Worm (Caenorhabditis elegans) whole organism, young adult: Measurements from ENCODE around the gene edg-1.

Source experiments
- B0035.1 ChIP-seq: sonication (generic microtip); optimal IDR thresholded peaks from 2 replicates; lab custom pipeline; 2016; ENCODE audit warnings: missing genetic modification characterization, mild to moderate bottlenecking, missing compliant biosample characterization, missing genotype, missing genetic modification reagents
- D2030.7 ChIP-seq: fragments of 200-800 bp; sonication (Bioruptor generic); IDR thresholded peaks from 2 replicates; pipeline ENCODE4 v1.3.6; 2022; ENCODE audit warnings: missing genetic modification reagents, missing genetic modification characterization, missing compliant biosample characterization
- F23B12.7 ChIP-seq: sonication (generic microtip); optimal IDR thresholded peaks from 2 replicates; lab custom pipeline; 2017; ENCODE audit warnings: missing genetic modification characterization, mild to moderate bottlenecking, missing compliant biosample characterization, antibody characterized with exemption, moderate library complexity; ENCODE audit not compliant: insufficient read depth
- F52B5.7 ChIP-seq: sonication (generic microtip); optimal IDR thresholded peaks from 2 replicates; lab custom pipeline; 2016; ENCODE audit warnings: mild to moderate bottlenecking, missing genetic modification characterization, missing compliant biosample characterization
- K11D2.4 ChIP-seq: fragments of 200-800 bp; sonication (Bioruptor generic); IDR thresholded peaks from 2 replicates; pipeline ENCODE4 v1.3.6; 2022; ENCODE audit warnings: missing genetic modification reagents, missing genetic modification characterization, missing compliant biosample characterization
- K12H6.12 ChIP-seq: fragments of 200-800 bp; sonication (Bioruptor generic); optimal IDR thresholded peaks from 2 replicates; lab custom pipeline; 2018; ENCODE audit warnings: mild to moderate bottlenecking, missing genetic modification characterization, missing compliant biosample characterization
- ZK185.1 ChIP-seq: sonication (generic microtip); optimal IDR thresholded peaks from 2 replicates; lab custom pipeline; 2016; ENCODE audit warnings: mild to moderate bottlenecking, missing genetic modification characterization, missing compliant biosample characterization; ENCODE audit not compliant: poor library complexity, severe bottlenecking
- bed-2 ChIP-seq: fragments of 200-800 bp; sonication (Bioruptor generic); IDR thresholded peaks from 2 replicates; pipeline ENCODE4 v1.3.6; 2022; ENCODE audit warnings: missing genetic modification reagents, missing genetic modification characterization, missing compliant biosample characterization
- cebp-1 ChIP-seq, 2 experiments: fragments of 200-800 bp in 1 of 2; sonication (Bioruptor generic) in 1 of 2; sonication (generic microtip) in 1 of 2; IDR thresholded peaks in 1 of 2; optimal IDR thresholded peaks in 1 of 2; 2 replicates each; pipeline versions ENCODE4 v1.3.6 to Lab custom; 2017 to 2022; ENCODE audit warnings: missing compliant biosample characterization in 2 of 2, missing genetic modification characterization in 2 of 2, mild to moderate bottlenecking in 1 of 2, missing genetic modification reagents in 1 of 2, moderate library complexity in 1 of 2
- die-1 ChIP-seq: sonication (generic microtip); optimal IDR thresholded peaks from 2 replicates; lab custom pipeline; 2016; ENCODE audit warnings: missing genotype, mild to moderate bottlenecking, missing genetic modification characterization, missing compliant biosample characterization
- dox-1 ChIP-seq: fragments of 200-800 bp; sonication (Bioruptor generic); IDR thresholded peaks from 2 replicates; pipeline ENCODE4 v1.3.6; 2022; ENCODE audit warnings: missing genetic modification reagents, missing genetic modification characterization, missing compliant biosample characterization
- dpl-1 ChIP-seq: fragments of 150-350 bp; optimal IDR thresholded peaks from 2 replicates; lab custom pipeline; 2014; ENCODE audit warnings: missing biosample characterization, missing genetic modification reagents, missing genetic modification characterization
- ekl-4 ChIP-seq: fragments of 200-800 bp; sonication (Bioruptor generic); IDR thresholded peaks from 2 replicates; pipeline ENCODE4 v1.3.6; 2022; ENCODE audit warnings: missing genetic modification reagents, missing genetic modification characterization, missing compliant biosample characterization
- ets-4 ChIP-seq: fragments of 200-800 bp; sonication (Bioruptor generic); optimal IDR thresholded peaks from 2 replicates; lab custom pipeline; 2018; ENCODE audit warnings: mild to moderate bottlenecking, missing genetic modification characterization, missing compliant biosample characterization
- hmg-1.2 ChIP-seq: fragments of 200-800 bp; sonication (Bioruptor generic); IDR thresholded peaks from 2 replicates; pipeline ENCODE4 v1.3.6; 2022; ENCODE audit warnings: missing genetic modification reagents, missing genetic modification characterization, missing compliant biosample characterization
- hrde-1 ChIP-seq: sonication (generic microtip); optimal IDR thresholded peaks from 2 replicates; lab custom pipeline; 2016; ENCODE audit warnings: missing genetic modification characterization, mild to moderate bottlenecking, missing compliant biosample characterization, moderate library complexity, missing genotype, missing genetic modification reagents, borderline replicate concordance
- lin-26 ChIP-seq: fragments of 200-800 bp; sonication (Bioruptor generic); IDR thresholded peaks from 2 replicates; pipeline ENCODE4 v1.3.6; 2022; ENCODE audit warnings: missing genetic modification reagents, missing genetic modification characterization, missing compliant biosample characterization
- lin-54 ChIP-seq: fragments of 200-800 bp; sonication (Bioruptor generic); optimal IDR thresholded peaks from 2 replicates; lab custom pipeline; 2018; ENCODE audit warnings: mild to moderate bottlenecking, missing genetic modification characterization, missing compliant biosample characterization
- lsy-27 ChIP-seq: sonication (generic microtip); optimal IDR thresholded peaks from 2 replicates; lab custom pipeline; 2017; ENCODE audit warnings: missing genetic modification characterization, mild to moderate bottlenecking, missing compliant biosample characterization, antibody characterized with exemption, missing genotype, borderline replicate concordance; ENCODE audit not compliant: insufficient read depth
- madf-3 ChIP-seq: fragments of 200-800 bp; sonication (Bioruptor generic); IDR thresholded peaks from 2 replicates; pipeline ENCODE4 v1.3.6; 2022; ENCODE audit warnings: missing genetic modification reagents, missing genetic modification characterization, missing compliant biosample characterization
- mel-28 ChIP-seq: sonication (generic microtip); optimal IDR thresholded peaks from 2 replicates; lab custom pipeline; 2016; ENCODE audit warnings: borderline replicate concordance, mild to moderate bottlenecking, missing genetic modification characterization, missing compliant biosample characterization
- nhr-179 ChIP-seq: sonication (generic microtip); optimal IDR thresholded peaks from 2 replicates; lab custom pipeline; 2016; ENCODE audit warnings: mild to moderate bottlenecking, missing genetic modification characterization, missing compliant biosample characterization
- nhr-80 ChIP-seq: sonication (generic microtip); optimal IDR thresholded peaks from 2 replicates; lab custom pipeline; 2016; ENCODE audit warnings: missing genetic modification characterization, missing compliant biosample characterization
- rcor-1 ChIP-seq: fragments of 200-800 bp; sonication (Bioruptor generic); IDR thresholded peaks from 2 replicates; pipeline ENCODE4 v1.3.6; 2022; ENCODE audit warnings: missing genetic modification reagents, missing genetic modification characterization, missing compliant biosample characterization
- rpc-1 ChIP-seq, 2 experiments: fragments of 150-350 bp in 1 of 2; sonication (generic microtip) in 1 of 2; optimal IDR thresholded peaks; 2 replicates each; lab custom pipeline; 2014 to 2018; ENCODE audit warnings: missing biosample characterization in 1 of 2, missing genetic modification characterization in 1 of 2, missing genetic modification reagents in 1 of 2, missing genotype in 1 of 2
- sea-2 ChIP-seq: fragments of 200-800 bp; sonication (Bioruptor generic); IDR thresholded peaks from 2 replicates; pipeline ENCODE4 v1.3.6; 2022; ENCODE audit warnings: missing genetic modification characterization, missing compliant biosample characterization
- snpc-3.4 ChIP-seq: sonication (generic microtip); optimal IDR thresholded peaks from 2 replicates; lab custom pipeline; 2017; ENCODE audit warnings: missing genetic modification characterization, mild to moderate bottlenecking, missing compliant biosample characterization, antibody characterized with exemption, moderate library complexity, missing genotype, missing genetic modification reagents
- tbp1 ChIP-seq: fragments of 200-800 bp; sonication (Bioruptor generic); optimal IDR thresholded peaks from 2 replicates; lab custom pipeline; 2018; ENCODE audit warnings: mild to moderate bottlenecking, missing genetic modification characterization, missing compliant biosample characterization
- ztf-22 ChIP-seq: fragments of 200-800 bp; sonication (Bioruptor generic); optimal IDR thresholded peaks from 2 replicates; lab custom pipeline; 2018; ENCODE audit warnings: mild to moderate bottlenecking, missing genetic modification characterization, moderate library complexity, missing compliant biosample characterization
- ztf-25 ChIP-seq: fragments of 200-800 bp; sonication (Bioruptor generic); IDR thresholded peaks from 2 replicates; pipeline ENCODE4 v1.3.6; 2022; ENCODE audit warnings: missing genetic modification reagents, missing genetic modification characterization, missing compliant biosample characterization

Gene edg-1

DNA sequence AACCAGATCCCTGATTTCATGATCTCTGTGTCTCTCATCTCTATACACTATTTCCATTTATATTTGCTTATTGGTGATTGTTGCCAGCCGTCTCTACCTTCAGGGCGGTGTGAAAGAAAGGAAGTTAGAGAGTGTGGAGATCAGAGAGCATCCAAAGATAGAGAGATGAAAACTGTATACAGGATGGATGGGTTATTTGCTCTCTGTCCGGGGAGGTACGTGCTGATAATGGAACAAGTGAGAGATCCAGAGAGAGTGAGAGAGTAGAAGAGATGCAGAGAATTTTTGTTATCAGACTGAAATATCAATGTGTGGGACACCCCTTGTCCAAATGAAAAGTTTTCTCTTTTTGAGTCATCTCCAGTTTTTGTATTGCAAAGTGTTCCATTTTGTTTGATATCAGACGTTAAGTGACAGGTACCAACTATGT, 36.5 kb upstream of the edg-1 start (continued):
- TF ChIP-seq ZK185.1 (tag; lab: Kevin White, UChicago) (no peak), lin-54 (no peak), ztf-22 (peak; percentile 62), cebp-1 (GFP tag; IDR thresholded peaks at IDR 0.05; lab: Robert Waterston, UW) (0 out of 2 replicates have a peak, but pooled peaks have one; percentile 27), cebp-1 (tag; optimal IDR thresholded peaks at IDR 0.05; lab: Kevin White, UChicago) (no peak), rcor-1 (no peak), nhr-80 (tag; lab: Kevin White, UChicago) (peak; percentile 98), lsy-27 (tag; lab: Kevin White, UChicago) (no peak), K12H6.12 (tag; lab: Kevin White, UChicago) (no peak), bed-2 (GFP tag; lab: Robert Waterston, UW) (no peak), F52B5.7 (tag; lab: Kevin White, UChicago) (no peak), tbp1 (no peak), K11D2.4 (GFP tag; lab: Robert Waterston, UW) (no peak), mel-28 (no peak)

DNA sequence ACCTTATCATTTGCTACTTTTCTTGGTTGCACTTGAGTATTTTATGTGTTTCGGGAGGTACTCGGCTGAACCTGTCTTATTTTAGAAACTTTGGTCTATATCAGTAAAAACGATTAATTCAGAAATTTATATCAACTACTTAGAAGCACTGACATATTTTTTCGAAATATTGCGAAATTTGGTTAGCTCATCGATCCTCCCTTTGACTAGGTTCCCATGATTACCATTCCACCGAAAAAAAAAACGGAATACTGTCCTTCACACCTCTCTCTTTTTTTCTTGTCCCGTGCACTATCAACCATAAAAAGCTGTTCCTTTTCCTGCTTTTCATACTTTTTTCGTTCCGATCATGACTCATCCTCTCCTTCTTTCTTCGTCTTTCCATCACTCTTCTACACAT, 35.4 kb upstream of the edg-1 start:
- peak; percentile 51; the same call in 1 of the 2 replicates for TF ChIP-seq cebp-1 (GFP tag; IDR thresholded peaks at IDR 0.05; lab: Robert Waterston, UW)
- TF ChIP-seq cebp-1 (tag; optimal IDR thresholded peaks at IDR 0.05; lab: Kevin White, UChicago), result peak; percentile 69
- TF ChIP-seq F23B12.7 (tag; lab: Kevin White, UChicago), result no peak

DNA sequence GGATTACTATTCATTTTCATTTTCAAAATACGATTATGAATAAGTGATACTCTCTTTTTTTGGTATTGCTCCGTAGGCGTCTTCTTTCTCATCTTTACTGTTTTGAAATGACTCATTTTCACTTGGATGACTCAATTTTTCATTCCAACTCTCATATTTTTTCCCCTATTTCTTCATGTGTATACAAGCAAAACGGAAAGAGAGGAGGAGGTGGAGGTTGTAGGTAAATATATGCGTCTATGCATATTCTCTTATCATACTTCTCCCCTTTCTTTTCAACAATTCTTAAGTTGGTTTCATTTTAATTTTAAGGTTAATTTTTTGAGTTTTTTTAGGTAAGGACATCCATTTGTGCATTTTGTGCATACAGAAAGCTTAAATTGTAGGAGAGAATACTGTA, 34.5 kb upstream of the edg-1 start:
- TF ChIP-seq nhr-179 (tag; lab: Kevin White, UChicago), result no peak

DNA sequence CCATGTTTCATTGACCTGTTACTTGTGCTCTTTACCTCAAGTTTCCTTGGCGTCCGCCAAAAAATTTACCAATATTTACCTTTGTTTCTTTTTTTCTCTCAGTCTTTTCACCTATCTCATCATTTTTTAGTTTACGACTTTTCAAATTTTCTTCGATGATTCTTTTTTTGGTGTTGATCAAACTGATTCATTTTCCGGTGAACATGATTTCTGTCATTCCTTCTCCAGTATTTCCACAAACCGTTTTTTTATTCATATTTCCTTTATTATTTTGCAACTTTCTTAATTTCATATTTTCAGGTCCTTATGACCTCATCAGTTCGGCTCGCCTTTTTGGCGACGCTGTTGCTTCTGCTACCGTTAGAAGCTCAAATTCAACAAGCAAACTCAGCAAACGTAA, 33.1 kb upstream of the edg-1 start, which contains the start of gene F54D1.6:
F54D1.6 (plus strand) TSS at position 301 of the 400 bp plus-strand sequence.
- TF ChIP-seq rcor-1 (no peak), ztf-25 (GFP tag; lab: Robert Waterston, UW) (no peak), rpc-1 (optimal IDR thresholded peaks at IDR 0.05; lab: Kevin White, UChicago) (no peak), rpc-1 (tag; optimal IDR thresholded peaks at IDR 0.05; lab: Kevin White, UChicago) (no peak), sea-2 (no peak), mel-28 (no peak), madf-3 (no peak), D2030.7 (GFP tag; lab: Robert Waterston, UW) (no peak), dpl-1 (no peak), dox-1 (no peak), F52B5.7 (tag; lab: Kevin White, UChicago) (no peak), F23B12.7 (tag; lab: Kevin White, UChicago) (no peak), ekl-4 (GFP tag; lab: Robert Waterston, UW) (no peak), B0035.1 (no peak), hmg-1.2 (no peak)

DNA sequence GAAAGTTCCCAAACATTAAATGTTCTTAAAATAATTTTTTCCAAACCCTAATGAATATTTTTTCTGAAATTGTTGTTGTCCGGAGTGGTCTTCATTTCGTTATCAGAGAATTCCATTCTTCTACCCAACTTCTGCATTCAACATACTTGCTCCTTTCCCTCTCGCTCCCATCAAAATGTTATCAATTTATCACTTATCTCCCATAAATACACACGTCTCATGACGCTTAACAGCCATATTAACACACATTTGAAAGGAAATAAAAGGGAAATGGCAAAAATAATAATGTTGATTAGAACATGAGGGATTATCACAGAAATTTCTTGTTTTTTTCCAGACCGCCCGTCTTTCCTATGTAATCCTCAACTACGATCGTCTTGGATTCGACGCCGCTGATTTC, 31.6 kb upstream of the edg-1 start:
- TF ChIP-seq ets-4 (peak; percentile 46), nhr-80 (tag; lab: Kevin White, UChicago) (peak; percentile 91), tbp1 (peak; percentile 21), die-1 (tag; lab: Kevin White, UChicago) (no peak), dox-1 (peak; percentile 62), snpc-3.4 (tag; lab: Kevin White, UChicago) (no peak), hrde-1 (tag; lab: Kevin White, UChicago) (no peak), cebp-1 (GFP tag; IDR thresholded peaks at IDR 0.05; lab: Robert Waterston, UW) (no peak), cebp-1 (tag; optimal IDR thresholded peaks at IDR 0.05; lab: Kevin White, UChicago) (peak; percentile 32), lin-26 (GFP tag; lab: Robert Waterston, UW) (no peak)
